Worm (Caenorhabditis elegans) whole organism, L4/young adult: Measurements from ENCODE around the gene Y57G7A.6.
A peak's percentile ranks its signal among the peaks of the same experiment; 100 is the strongest.

Experiments
- W03F9.2 ChIP-seq: fragments of 150-350 bp; optimal IDR thresholded peaks from 2 replicates; lab custom pipeline; 2014; ENCODE audit warnings: missing biosample characterization, missing genetic modification characterization
- dao-5 ChIP-seq: sonication (generic microtip); optimal IDR thresholded peaks from 2 replicates; lab custom pipeline; 2016; ENCODE audit warnings: missing genotype, missing genetic modification characterization, moderate library complexity, missing compliant biosample characterization
- him-1 ChIP-seq: sonication (generic microtip); optimal IDR thresholded peaks from 2 replicates; lab custom pipeline; 2016; ENCODE audit warnings: missing genotype, missing genetic modification reagents, missing genetic modification characterization, missing compliant biosample characterization

The Y57G7A.6 gene

ce11 chrII:1285514-1285913, at the start of gene Y57G7A.6, which contains the start of gene Y57G7A.3:
Gene Y57G7A.6, minus strand, starts transcription at chrII:1285614.
Gene Y57G7A.3, plus strand, starts transcription at chrII:1285782.
- TF ChIP-seq him-1 (tag; lab: Kevin White, UChicago) = no peak
- no peak for TF ChIP-seq W03F9.2 (tag; lab: Kevin White, UChicago)
- no peak for TF ChIP-seq dao-5 (tag; lab: Kevin White, UChicago)

ce11 chrII:1329887-1330286, 44.5 kb upstream of the Y57G7A.6 start:
- no peak for TF ChIP-seq him-1 (tag; lab: Kevin White, UChicago)
- TF ChIP-seq W03F9.2 (tag; lab: Kevin White, UChicago) = no peak
- TF ChIP-seq dao-5 (tag; lab: Kevin White, UChicago) = no peak

DNA sequence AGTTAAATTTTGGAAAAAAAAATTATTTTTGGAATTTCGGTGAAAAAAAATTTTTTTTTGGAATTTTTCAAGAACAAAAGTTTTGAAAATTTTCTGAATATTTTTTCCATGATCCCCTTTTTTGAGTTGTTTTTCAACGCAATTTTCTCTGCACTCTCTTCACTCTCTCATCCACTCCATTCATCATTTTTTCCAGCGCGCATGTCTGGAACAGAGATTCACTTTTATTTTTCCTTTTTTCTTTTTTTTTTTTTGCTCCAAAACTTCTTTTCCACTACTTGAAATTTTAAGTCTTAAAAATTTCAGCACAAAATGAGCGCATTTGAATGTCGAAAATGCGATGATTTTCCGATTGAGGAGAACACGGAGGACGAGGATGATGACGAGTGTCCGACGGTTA, 41.3 kb upstream of the Y57G7A.6 start, which contains the start of gene jip-1:
Gene jip-1 (plus strand): TSS at position 301 of the 400 bp plus-strand sequence.
- TF ChIP-seq him-1 (tag; lab: Kevin White, UChicago) = no peak
- TF ChIP-seq dao-5 (tag; lab: Kevin White, UChicago) = no peak
- no peak for TF ChIP-seq W03F9.2 (tag; lab: Kevin White, UChicago)

- no peak for TF ChIP-seq dao-5 (tag; lab: Kevin White, UChicago)
- no peak for TF ChIP-seq W03F9.2 (tag; lab: Kevin White, UChicago)
- no peak for TF ChIP-seq him-1 (tag; lab: Kevin White, UChicago)
These were observed 40.2 kb upstream of the Y57G7A.6 start for ce11 chrII:1325604-1326003.

DNA sequence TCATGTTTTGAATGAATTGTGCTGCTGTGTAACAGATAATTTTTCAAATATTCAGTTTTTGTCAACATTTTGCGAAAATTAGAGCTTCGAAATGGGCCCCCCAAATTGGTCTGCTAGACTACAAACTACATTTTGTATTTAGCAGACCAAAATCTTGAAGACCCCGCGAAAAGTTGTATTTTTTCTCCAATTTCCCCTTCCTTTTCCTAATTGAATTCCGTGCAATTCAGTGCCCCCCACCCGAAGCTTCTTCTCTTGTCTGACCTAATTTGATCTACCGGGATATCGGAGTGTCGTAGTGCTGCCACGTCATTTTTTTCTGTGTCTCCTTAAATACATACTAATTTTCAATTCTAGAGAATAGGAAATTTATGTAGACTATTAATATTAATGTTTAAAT, 38.6 kb upstream of the Y57G7A.6 start:
- TF ChIP-seq him-1 (tag; lab: Kevin White, UChicago) (no peak), dao-5 (tag; lab: Kevin White, UChicago) (no peak), W03F9.2 (tag; lab: Kevin White, UChicago) (no peak)

DNA sequence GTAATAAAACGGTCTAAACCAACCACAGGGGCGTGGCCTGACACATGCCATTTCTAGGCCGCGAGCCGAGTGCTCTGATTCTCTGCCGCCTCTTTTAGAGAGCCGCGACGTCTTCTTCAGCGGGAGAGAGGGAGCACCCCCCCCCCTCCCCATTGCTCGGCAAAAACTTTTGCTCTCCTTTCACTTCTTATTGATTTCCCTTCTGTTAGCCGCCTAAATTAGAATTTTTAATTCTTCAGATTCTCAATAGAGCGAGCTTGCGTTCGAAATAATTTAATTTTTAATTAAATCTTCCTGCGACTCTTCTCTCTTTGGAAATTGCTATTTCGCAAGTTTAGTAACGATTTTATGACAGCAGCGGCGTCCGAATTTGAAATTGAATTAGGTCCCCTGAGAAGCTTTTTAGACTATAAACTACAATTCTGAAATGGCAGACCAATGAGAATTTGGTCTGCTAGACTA, 37.8 kb upstream of the Y57G7A.6 start:
- TF ChIP-seq him-1 (tag; lab: Kevin White, UChicago) = peak; percentile 72
- TF ChIP-seq W03F9.2 (tag; lab: Kevin White, UChicago) = no peak
- TF ChIP-seq dao-5 (tag; lab: Kevin White, UChicago) = no peak

DNA sequence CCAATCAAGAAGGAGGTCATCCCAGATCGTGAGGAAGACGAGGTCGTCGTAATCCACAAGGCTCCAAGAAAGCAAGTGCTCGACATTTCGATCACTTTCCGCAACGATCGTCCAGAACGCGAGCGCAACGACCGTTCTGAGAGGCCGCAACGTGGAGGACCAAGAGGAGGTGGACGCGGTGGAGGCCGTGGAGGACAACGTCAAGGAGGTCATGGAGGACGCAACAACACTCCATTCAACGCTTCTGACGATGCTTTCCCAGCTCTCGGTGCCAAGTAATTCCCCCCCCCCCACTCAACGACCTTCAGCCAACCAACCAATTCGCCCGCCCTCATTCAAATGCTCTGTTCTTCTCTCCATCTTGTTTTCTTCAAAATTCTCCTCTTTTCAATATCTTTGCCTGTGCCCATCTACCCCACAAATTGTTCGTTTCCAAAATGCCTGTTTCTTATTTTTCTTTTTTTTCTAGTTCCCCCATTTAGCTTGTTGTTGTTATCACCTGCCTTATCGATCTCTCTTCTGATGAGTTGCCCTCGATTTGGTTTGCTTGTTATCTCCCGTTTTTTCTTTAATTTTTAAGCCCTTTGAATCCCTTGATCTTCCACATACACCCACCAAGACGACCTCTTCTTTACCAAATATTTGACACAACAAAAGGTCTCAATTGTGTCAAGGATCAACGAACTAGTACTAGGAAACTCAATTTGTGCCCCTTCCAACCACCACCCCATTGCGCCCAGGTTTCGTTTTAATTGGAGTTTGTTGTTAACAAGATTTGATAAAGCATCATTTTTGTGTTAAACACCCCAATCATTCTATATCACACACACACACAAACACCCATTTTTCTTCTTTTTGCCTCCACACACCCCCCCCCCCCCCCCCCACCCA, 37.1 kb upstream of the Y57G7A.6 start:
- TF ChIP-seq him-1 (tag; lab: Kevin White, UChicago) (no peak), dao-5 (tag; lab: Kevin White, UChicago) (no peak), W03F9.2 (tag; lab: Kevin White, UChicago) (no peak)

DNA sequence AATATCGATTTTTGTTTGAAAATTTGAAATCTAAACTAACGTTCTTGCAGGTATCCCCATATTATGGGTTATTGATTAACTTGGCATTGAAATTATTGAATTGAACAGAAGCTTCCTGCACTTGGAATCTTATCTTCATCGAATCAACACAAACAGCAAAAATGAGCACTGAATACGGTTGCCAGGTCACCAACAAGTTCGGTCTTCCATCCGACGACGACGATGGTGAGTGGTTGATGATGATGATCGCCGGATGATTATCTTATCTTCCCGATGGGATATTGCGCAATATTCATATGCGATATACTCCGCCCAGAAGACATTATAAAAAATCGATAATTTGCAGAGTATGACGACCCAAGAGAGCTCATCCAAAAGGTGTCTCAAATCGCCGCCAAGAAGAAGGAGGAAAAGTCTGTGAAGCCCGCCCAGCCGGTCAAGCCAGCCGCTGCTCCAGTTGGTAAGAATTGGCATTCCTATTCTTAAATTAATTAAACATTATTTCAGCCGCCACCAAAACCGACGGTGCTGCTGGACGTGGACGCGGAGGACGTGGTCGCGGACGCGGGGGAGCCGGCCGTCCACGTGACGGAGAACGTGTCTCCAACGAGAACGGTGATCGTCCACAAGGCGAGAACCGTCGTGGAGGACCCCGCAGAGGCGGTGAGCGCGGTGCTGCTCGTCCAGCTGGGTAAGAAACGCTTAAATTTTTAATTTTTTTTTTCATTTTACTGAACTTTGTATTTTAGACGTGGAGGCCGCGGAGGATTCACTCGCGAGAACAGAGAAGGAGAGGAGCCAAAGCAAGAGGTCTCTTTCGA, 35.8 kb upstream of the Y57G7A.6 start, which contains the start of gene vig-1:
Gene vig-1 (plus strand): TSS at position 51 of the 821 bp plus-strand sequence.
- TF ChIP-seq W03F9.2 (tag; lab: Kevin White, UChicago) (no peak), him-1 (tag; lab: Kevin White, UChicago) (no peak), dao-5 (tag; lab: Kevin White, UChicago) (no peak)

DNA sequence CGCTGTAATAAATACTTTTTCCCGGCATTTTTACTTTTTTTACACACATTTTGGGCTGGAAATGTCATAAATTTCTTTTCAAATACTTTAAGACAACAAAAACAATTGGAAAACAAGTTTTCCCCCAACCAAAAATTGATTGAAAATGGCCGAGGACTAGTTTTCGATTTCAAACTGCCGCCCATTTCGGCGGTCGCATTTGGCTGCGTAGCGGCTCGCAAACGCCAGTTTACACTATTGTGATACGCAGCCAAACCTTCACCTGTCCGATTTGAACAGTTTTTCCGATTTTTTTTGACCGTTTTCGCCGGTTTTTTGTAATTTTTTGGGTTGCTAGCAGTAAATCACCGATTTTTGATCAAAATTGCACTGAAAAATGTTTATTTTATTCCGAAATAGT, 35.0 kb upstream of the Y57G7A.6 start:
- TF ChIP-seq dao-5 (tag; lab: Kevin White, UChicago) (peak; percentile 10), him-1 (tag; lab: Kevin White, UChicago) (peak; percentile 72), W03F9.2 (tag; lab: Kevin White, UChicago) (peak; percentile 94)

DNA sequence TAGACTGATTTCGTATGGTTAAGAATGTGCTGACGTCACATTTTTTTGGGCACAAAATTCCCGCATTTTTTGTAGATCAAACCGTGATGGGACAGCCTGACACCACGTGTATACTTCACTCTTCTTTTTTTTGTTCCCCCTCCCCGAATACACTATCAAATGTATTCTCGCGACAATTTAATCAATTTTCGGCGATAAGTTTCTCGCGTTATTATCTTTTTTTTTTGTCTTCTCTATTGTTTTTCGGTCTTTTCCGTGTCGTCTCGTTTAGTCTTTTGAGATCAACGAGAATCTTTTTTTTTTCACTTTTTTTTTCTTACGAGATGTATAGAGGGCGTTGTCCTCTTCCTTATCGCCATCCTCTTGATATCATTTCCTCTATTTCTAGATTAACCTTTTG, 29.8 kb upstream of the Y57G7A.6 start:
- TF ChIP-seq dao-5 (tag; lab: Kevin White, UChicago) = no peak
- no peak for TF ChIP-seq him-1 (tag; lab: Kevin White, UChicago)
- TF ChIP-seq W03F9.2 (tag; lab: Kevin White, UChicago) = no peak

- TF ChIP-seq him-1 (tag; lab: Kevin White, UChicago) = no peak
- peak; percentile 10 for TF ChIP-seq W03F9.2 (tag; lab: Kevin White, UChicago)
These were observed 24.6 kb upstream of the Y57G7A.6 start, which contains the start of the genes alh-6 and fcho-1 for ce11 chrII:1309892-1310516. Gene alh-6, minus strand, starts transcription at chrII:1310133. Gene fcho-1, plus strand, starts transcription at chrII:1310515.

DNA sequence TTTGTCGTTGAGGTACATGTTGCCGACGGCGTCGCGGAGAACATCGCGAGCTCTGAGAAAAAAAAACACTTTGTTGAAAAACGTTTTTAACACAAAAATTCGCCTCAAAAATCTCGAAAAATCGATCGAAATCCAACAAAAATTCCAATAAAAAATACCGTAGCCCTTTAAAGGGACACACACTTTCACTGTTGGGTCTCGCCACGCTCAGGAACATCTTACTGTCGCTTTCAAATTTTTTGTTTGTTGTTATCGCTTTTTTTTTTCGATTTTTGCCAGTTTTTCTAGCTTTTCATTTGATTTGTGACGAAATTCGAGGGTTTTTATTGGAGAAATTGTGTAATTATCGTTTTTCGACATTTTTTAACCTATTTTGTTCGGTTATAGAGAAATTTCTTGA, 21.1 kb upstream of the Y57G7A.6 start:
- no peak for TF ChIP-seq dao-5 (tag; lab: Kevin White, UChicago)
- TF ChIP-seq W03F9.2 (tag; lab: Kevin White, UChicago) = peak; percentile 34
- no peak for TF ChIP-seq him-1 (tag; lab: Kevin White, UChicago)
